Worm (Caenorhabditis elegans) whole organism, mixed stage, embryonic: Measurements from ENCODE around the gene irk-3.
A peak's percentile ranks its signal among the peaks of the same experiment; 100 is the strongest.

ENCODE experiments used
- ces-1 ChIP-seq: fragments of 150-350 bp; optimal IDR thresholded peaks from 2 replicates; lab custom pipeline; 2014; ENCODE audit warnings: missing biosample characterization, missing genetic modification reagents, missing genetic modification characterization
- unc-62 ChIP-seq: fragments of 150-350 bp; optimal IDR thresholded peaks from 2 replicates; lab custom pipeline; 2014; ENCODE audit warnings: missing biosample characterization, missing genetic modification reagents, missing genetic modification characterization
- ztf-11 ChIP-seq: fragments of 150-350 bp; optimal IDR thresholded peaks from 2 replicates; lab custom pipeline; 2014; ENCODE audit warnings: missing biosample characterization, missing genetic modification characterization

- TF ChIP-seq ces-1 (GFP tag; lab: Kevin White, UChicago), result peak; percentile 99
- no peak for TF ChIP-seq unc-62 (GFP tag; lab: Kevin White, UChicago)
- TF ChIP-seq ztf-11, result no peak
These were observed 13.4 kb downstream of the irk-3 start for ce11 chrX:14356683-14357287.
